Fruit fly (Drosophila melanogaster): ENCODE data around the gene betaCOP.
A peak's percentile ranks its signal among the peaks of the same experiment; 100 is the strongest.

The betaCOP gene

DNA sequence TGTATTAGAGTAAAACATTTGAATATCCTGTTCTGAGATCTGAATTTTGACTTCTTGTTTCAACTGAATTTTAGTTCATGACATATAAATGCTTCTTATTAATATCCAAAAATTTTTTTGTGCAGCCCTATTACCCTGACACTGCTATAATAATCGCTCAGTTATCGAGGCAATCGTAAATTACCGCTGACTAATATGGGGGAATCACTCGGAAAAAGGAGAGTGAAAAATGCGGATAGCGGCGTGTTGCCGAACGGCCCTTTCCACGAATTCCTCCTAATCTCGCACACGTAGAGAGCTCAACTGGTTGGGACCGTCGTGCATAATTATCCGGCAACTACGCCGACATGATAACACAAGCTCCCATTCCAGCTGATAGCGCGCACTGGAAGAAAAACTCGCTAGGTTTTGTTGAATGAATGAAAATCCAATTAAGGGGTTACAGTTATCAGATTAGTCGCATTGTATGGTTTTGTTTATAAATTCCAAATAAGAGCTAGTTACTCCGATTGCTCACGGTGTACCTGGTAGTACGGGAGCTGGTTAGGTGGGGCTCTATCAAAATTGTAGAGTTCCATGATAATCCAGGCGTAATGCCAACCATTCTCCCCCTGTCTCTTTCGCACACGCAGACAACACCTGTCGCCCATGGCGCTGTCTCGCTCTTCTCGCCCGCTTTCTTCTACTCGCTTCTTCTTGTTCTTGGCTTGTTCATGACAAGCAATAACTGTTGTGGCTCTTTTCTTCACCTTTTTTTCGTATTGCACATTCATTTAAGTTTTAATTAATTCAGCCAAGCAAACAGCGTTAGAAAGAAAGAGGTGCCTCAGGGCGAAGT is 17.0 kb downstream of the betaCOP start (continued):
- TF ChIP-seq croc (GFP tag; conservative IDR thresholded peaks at IDR 0.05) (peak; percentile 12; the same call in 1 of the 3 replicates), CG9215 (GFP tag; IDR thresholded peaks at IDR 0.05) (peak; percentile 70), D19A (tag; optimal IDR thresholded peaks at IDR 0.05) (no peak), ase (GFP tag; IDR thresholded peaks at IDR 0.05) (peak; percentile 69; the same call in 2 of the 3 replicates), bcd (GFP tag; optimal IDR thresholded peaks at IDR 0.05) (peak; percentile 75), crc (GFP tag; optimal IDR thresholded peaks at IDR 0.05) (peak; percentile 59), peb (GFP tag; IDR thresholded peaks at IDR 0.05) (0 out of 2 replicates have a peak, but pooled peaks have one; percentile 16), ato (GFP tag; IDR thresholded peaks at IDR 0.05; ENCODE audit: partially characterized antibody) (no peak), CG2129 (GFP tag; IDR thresholded peaks at IDR 0.05; ENCODE audit: partially characterized antibody) (no peak), dmrt11E (tag; optimal IDR thresholded peaks at IDR 0.05) (no peak), CG11398 (GFP tag; optimal IDR thresholded peaks at IDR 0.05) (peak; percentile 19), CG2202 (tag; optimal IDR thresholded peaks at IDR 0.05) (no peak), hth (optimal IDR thresholded peaks at IDR 0.05) (no peak), HLH54F (GFP tag; optimal IDR thresholded peaks at IDR 0.05) (peak; percentile 72), odd (GFP tag; optimal IDR thresholded peaks at IDR 0.05) (peak; percentile 46), CG11560 (tag; IDR thresholded peaks at IDR 0.05) (peak; percentile 61; the same call in 2 of the 3 replicates), nerfin-2 (GFP tag; IDR thresholded peaks at IDR 0.05; ENCODE audit: partially characterized antibody) (no peak), Doc2 (GFP tag; IDR thresholded peaks at IDR 0.05) (peak; percentile 17; the same call in 1 of the 2 replicates), CHES-1-like (GFP tag; optimal IDR thresholded peaks at IDR 0.05) (peak; percentile 65), NC2α (GFP tag; optimal IDR thresholded peaks at IDR 0.05) (no peak), Aef1 (GFP tag; IDR thresholded peaks at IDR 0.05) (peak; percentile 79), Awh (GFP tag; IDR thresholded peaks at IDR 0.05) (peak; percentile 56), CG6175 (GFP tag; IDR thresholded peaks at IDR 0.05) (peak; percentile 69; the same call in 2 of the 3 replicates), zen2 (GFP tag; IDR thresholded peaks at IDR 0.05; ENCODE audit: partially characterized antibody) (no peak), CG17385 (GFP tag; optimal IDR thresholded peaks at IDR 0.05) (peak; percentile 62), gro (GFP tag; optimal IDR thresholded peaks at IDR 0.05) (peak; percentile 82), CG4404 (GFP tag; IDR thresholded peaks at IDR 0.05) (peak; percentile 55), MESR4 (GFP tag; optimal IDR thresholded peaks at IDR 0.05) (no peak), CG17186 (GFP tag; optimal IDR thresholded peaks at IDR 0.05) (no peak), mam (GFP tag; optimal IDR thresholded peaks at IDR 0.05) (peak; percentile 82), CG31441 (GFP tag; IDR thresholded peaks at IDR 0.05) (peak; percentile 52), schlank (tag; optimal IDR thresholded peaks at IDR 0.05) (peak; percentile 73), row (GFP tag; IDR thresholded peaks at IDR 0.05) (peak; percentile 87), ken (GFP tag; IDR thresholded peaks at IDR 0.05) (peak; percentile 68; the same call in 1 of the 3 replicates), CG15073 (GFP tag; optimal IDR thresholded peaks at IDR 0.05) (no peak), CG12071 (GFP tag; optimal IDR thresholded peaks at IDR 0.05) (peak; percentile 74), da (GFP tag; optimal IDR thresholded peaks at IDR 0.05) (no peak), CG4820 (GFP tag; optimal IDR thresholded peaks at IDR 0.05) (peak; percentile 53), Scr (GFP tag; IDR thresholded peaks at IDR 0.05; ENCODE audit: partially characterized antibody) (no peak), Hr78 (GFP tag; optimal IDR thresholded peaks at IDR 0.05) (peak in 1 of 2 experiments; percentile 21), CG10274 (GFP tag; optimal IDR thresholded peaks at IDR 0.05) (peak; percentile 63), ranshi (GFP tag; IDR thresholded peaks at IDR 0.05) (peak; percentile 83), ash1 (GFP tag; optimal IDR thresholded peaks at IDR 0.05) (peak; percentile 54), CG18011 (GFP tag; optimal IDR thresholded peaks at IDR 0.05) (peak; percentile 18), fd3F (GFP tag; optimal IDR thresholded peaks at IDR 0.05) (peak; percentile 43), CG14860 (GFP tag; IDR thresholded peaks at IDR 0.05; ENCODE audit: partially characterized antibody) (no peak), gt (GFP tag; IDR thresholded peaks at IDR 0.05) (no peak; the same call in 1 of the 2 replicates), GATAe (GFP tag; conservative IDR thresholded peaks at IDR 0.05) (peak; percentile 91), chif (GFP tag; optimal IDR thresholded peaks at IDR 0.05) (peak; percentile 37 to 51)
